Worm (Caenorhabditis elegans): ENCODE results near the gene C38C3.4.

ce11 chrV:1481742-1482141, at the start of gene C38C3.4:
- TF ChIP-seq cog-1 (tag; optimal IDR thresholded peaks at IDR 0.05) (no peak), klf-2 (GFP tag; conservative IDR thresholded peaks at IDR 0.05) (no peak), ztf-23 (GFP tag; IDR thresholded peaks at IDR 0.05) (no peak), flt-1 (GFP tag; IDR thresholded peaks at IDR 0.05) (no peak), T22C8.4 (GFP tag; IDR thresholded peaks at IDR 0.05) (no peak), med-1 (GFP tag; optimal IDR thresholded peaks at IDR 0.05; ENCODE audit: insufficient read depth) (no peak), ztf-29 (GFP tag; IDR thresholded peaks at IDR 0.05) (no peak), tab-1 (GFP tag; IDR thresholded peaks at IDR 0.05) (no peak), ref-1 (GFP tag; conservative IDR thresholded peaks at IDR 0.05) (no peak)

Measured in whole organism, midembryonic.